Worm (Caenorhabditis elegans) whole organism, late embryonic: ENCODE results near the gene C09F12.3.

ENCODE experiments used
- C08G9.2 ChIP-seq: sonication (generic microtip); optimal IDR thresholded peaks from 2 replicates; lab custom pipeline; 2016; ENCODE audit warnings: mild to moderate bottlenecking, missing genetic modification characterization, moderate library complexity, missing compliant biosample characterization
- C38D4.7 ChIP-seq: fragments of 200-800 bp; sonication (Bioruptor generic); optimal IDR thresholded peaks from 2 replicates; lab custom pipeline; 2018; ENCODE audit warnings: mild to moderate bottlenecking, missing genetic modification characterization, moderate library complexity, missing compliant biosample characterization
- F13H6.1 ChIP-seq: sonication (generic microtip); optimal IDR thresholded peaks from 2 replicates; lab custom pipeline; 2016; ENCODE audit warnings: missing genetic modification characterization, missing compliant biosample characterization
- K02D7.2 ChIP-seq: sonication (generic microtip); optimal IDR thresholded peaks from 2 replicates; lab custom pipeline; 2017; ENCODE audit warnings: mild to moderate bottlenecking, missing genetic modification characterization, missing compliant biosample characterization
- K09A11.1 ChIP-seq: sonication (generic microtip); optimal IDR thresholded peaks from 2 replicates; lab custom pipeline; 2017; ENCODE audit warnings: antibody characterized with exemption, mild to moderate bottlenecking, missing genetic modification characterization, missing compliant biosample characterization; ENCODE audit not compliant: insufficient read depth
- Y22D7AL.16 ChIP-seq: sonication (generic microtip); optimal IDR thresholded peaks from 2 replicates; lab custom pipeline; 2016; ENCODE audit warnings: missing genetic modification characterization, missing compliant biosample characterization
- ahr-1 ChIP-seq: sonication (generic microtip); optimal IDR thresholded peaks from 2 replicates; lab custom pipeline; 2016; ENCODE audit warnings: missing genetic modification characterization, missing compliant biosample characterization
- ama-1 ChIP-seq: fragments of 150-350 bp; optimal IDR thresholded peaks from 2 replicates; lab custom pipeline; 2014
- ceh-2 ChIP-seq: sonication (generic microtip); optimal IDR thresholded peaks from 2 replicates; lab custom pipeline; 2016; ENCODE audit warnings: missing genotype, missing genetic modification characterization, missing compliant biosample characterization
- ceh-22 ChIP-seq: sonication (generic microtip); optimal IDR thresholded peaks from 2 replicates; lab custom pipeline; 2017; ENCODE audit warnings: missing biosample characterization, missing genetic modification characterization
- ceh-34 ChIP-seq: sonication (generic microtip); optimal IDR thresholded peaks from 2 replicates; lab custom pipeline; 2016; ENCODE audit warnings: mild to moderate bottlenecking, missing genetic modification characterization, missing compliant biosample characterization
- ceh-45 ChIP-seq: fragments of 200-800 bp; sonication (Bioruptor generic); IDR thresholded peaks from 2 replicates; pipeline ENCODE4 v1.3.6; 2022; ENCODE audit warnings: missing genetic modification reagents, missing genetic modification characterization, missing compliant biosample characterization
- che-1 ChIP-seq: sonication (generic microtip); optimal IDR thresholded peaks from 2 replicates; lab custom pipeline; 2016; ENCODE audit warnings: mild to moderate bottlenecking, missing genetic modification characterization, missing compliant biosample characterization
- dve-1 ChIP-seq: sonication (generic microtip); optimal IDR thresholded peaks from 2 replicates; lab custom pipeline; 2017; ENCODE audit warnings: antibody characterized with exemption, mild to moderate bottlenecking, missing genetic modification characterization, missing compliant biosample characterization
- ets-4 ChIP-seq: sonication (generic microtip); optimal IDR thresholded peaks from 2 replicates; lab custom pipeline; 2016; ENCODE audit warnings: missing genetic modification characterization, missing compliant biosample characterization
- eyg-1 ChIP-seq: sonication (generic microtip); optimal IDR thresholded peaks from 2 replicates; lab custom pipeline; 2016; ENCODE audit warnings: missing genotype, missing genetic modification characterization, missing compliant biosample characterization
- fkh-10 ChIP-seq: fragments of 150-350 bp; optimal IDR thresholded peaks from 2 replicates; lab custom pipeline; 2014; ENCODE audit warnings: missing biosample characterization, missing genetic modification reagents, missing genetic modification characterization
- fkh-6 ChIP-seq: sonication (generic microtip); optimal IDR thresholded peaks from 2 replicates; lab custom pipeline; 2016; ENCODE audit warnings: missing genetic modification characterization, missing compliant biosample characterization
- hlh-15 ChIP-seq: sonication (generic microtip); optimal IDR thresholded peaks from 2 replicates; lab custom pipeline; 2016; ENCODE audit warnings: missing genetic modification characterization, missing compliant biosample characterization
- hlh-6 ChIP-seq: sonication (generic microtip); optimal IDR thresholded peaks from 2 replicates; lab custom pipeline; 2016; ENCODE audit warnings: missing genotype, missing genetic modification characterization, missing compliant biosample characterization
- madf-2 ChIP-seq: sonication (generic microtip); optimal IDR thresholded peaks from 2 replicates; lab custom pipeline; 2017; ENCODE audit warnings: missing genetic modification characterization, missing compliant biosample characterization
- mec-3 ChIP-seq: sonication (generic microtip); optimal IDR thresholded peaks from 2 replicates; lab custom pipeline; 2016; ENCODE audit warnings: borderline replicate concordance, missing genetic modification characterization, missing compliant biosample characterization
- nhr-232 ChIP-seq: sonication (generic microtip); optimal IDR thresholded peaks from 2 replicates; lab custom pipeline; 2016; ENCODE audit warnings: missing genetic modification characterization, missing compliant biosample characterization
- pag-3 ChIP-seq: sonication (generic microtip); optimal IDR thresholded peaks from 2 replicates; lab custom pipeline; 2016; ENCODE audit warnings: missing compliant biosample characterization, missing genetic modification characterization, borderline replicate concordance
- pat-9 ChIP-seq: fragments of 200-800 bp; sonication (Bioruptor generic); optimal IDR thresholded peaks from 2 replicates; lab custom pipeline; 2018; ENCODE audit warnings: mild to moderate bottlenecking, missing genetic modification characterization, moderate library complexity, missing compliant biosample characterization
- pax-1 ChIP-seq: fragments of 150-350 bp; optimal IDR thresholded peaks from 2 replicates; lab custom pipeline; 2014; ENCODE audit warnings: missing biosample characterization, missing genetic modification characterization
- pha-4 ChIP-seq: fragments of 150-350 bp; optimal IDR thresholded peaks from 2 replicates; lab custom pipeline; 2018; ENCODE audit warnings: missing biosample characterization, missing genetic modification reagents, missing genetic modification characterization
- pqm-1 ChIP-seq: sonication (generic microtip); optimal IDR thresholded peaks from 2 replicates; lab custom pipeline; 2016; ENCODE audit warnings: missing genetic modification characterization, missing compliant biosample characterization
- pros-1 ChIP-seq: fragments of 150-350 bp; optimal IDR thresholded peaks from 2 replicates; lab custom pipeline; 2014; ENCODE audit warnings: missing biosample characterization, missing genetic modification reagents, missing genetic modification characterization
- ref-2 ChIP-seq: sonication (generic microtip); optimal IDR thresholded peaks from 2 replicates; lab custom pipeline; 2016; ENCODE audit warnings: missing genetic modification characterization, missing compliant biosample characterization
- rnt-1 ChIP-seq: sonication (generic microtip); optimal IDR thresholded peaks from 2 replicates; lab custom pipeline; 2016; ENCODE audit warnings: missing genetic modification characterization, missing compliant biosample characterization
- sdc-2 ChIP-seq: sonication (generic microtip); optimal IDR thresholded peaks from 2 replicates; lab custom pipeline; 2016; ENCODE audit warnings: missing genotype, missing genetic modification characterization, missing compliant biosample characterization
- sox-4 ChIP-seq: sonication (generic microtip); optimal IDR thresholded peaks from 2 replicates; lab custom pipeline; 2017; ENCODE audit warnings: mild to moderate bottlenecking, missing genetic modification characterization, inconsistent platforms, missing compliant biosample characterization
- tbx-2 ChIP-seq: sonication (generic microtip); optimal IDR thresholded peaks from 2 replicates; lab custom pipeline; 2016; ENCODE audit warnings: missing genetic modification characterization, missing compliant biosample characterization
- tbx-7 ChIP-seq: sonication (generic microtip); optimal IDR thresholded peaks from 2 replicates; lab custom pipeline; 2016; ENCODE audit warnings: missing genotype, missing genetic modification characterization, missing compliant biosample characterization
- ttx-3 ChIP-seq: sonication (generic microtip); optimal IDR thresholded peaks from 2 replicates; lab custom pipeline; 2016; ENCODE audit warnings: missing genetic modification reagents, missing genetic modification characterization, missing compliant biosample characterization
- unc-55 ChIP-seq: sonication (generic microtip); optimal IDR thresholded peaks from 2 replicates; lab custom pipeline; 2017; ENCODE audit warnings: missing biosample characterization, missing genetic modification reagents, missing genetic modification characterization

C09F12.3 gene

DNA sequence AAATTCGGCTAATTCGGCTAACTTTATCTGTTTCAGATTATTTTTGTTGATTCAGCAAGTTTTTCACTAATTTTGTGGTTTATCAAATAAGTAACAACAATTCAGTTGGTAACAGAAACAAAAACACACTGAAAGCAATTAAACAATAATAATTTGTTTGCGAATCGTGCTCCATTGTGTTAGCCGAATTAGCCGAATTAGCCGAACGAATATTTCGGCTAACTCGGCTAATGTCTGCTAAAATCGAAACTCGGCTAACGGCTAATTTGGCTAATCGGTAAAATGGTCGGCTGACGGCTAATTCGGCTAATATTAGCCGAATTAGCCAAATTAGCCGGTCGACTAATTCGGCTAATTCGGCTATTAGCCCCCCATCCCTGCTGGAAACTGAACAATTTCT, 39.0 kb downstream of the C09F12.3 start:
- TF ChIP-seq madf-2 (tag; lab: Kevin White, UChicago) (no peak), K09A11.1 (tag; lab: Kevin White, UChicago) (peak; percentile 59)

DNA sequence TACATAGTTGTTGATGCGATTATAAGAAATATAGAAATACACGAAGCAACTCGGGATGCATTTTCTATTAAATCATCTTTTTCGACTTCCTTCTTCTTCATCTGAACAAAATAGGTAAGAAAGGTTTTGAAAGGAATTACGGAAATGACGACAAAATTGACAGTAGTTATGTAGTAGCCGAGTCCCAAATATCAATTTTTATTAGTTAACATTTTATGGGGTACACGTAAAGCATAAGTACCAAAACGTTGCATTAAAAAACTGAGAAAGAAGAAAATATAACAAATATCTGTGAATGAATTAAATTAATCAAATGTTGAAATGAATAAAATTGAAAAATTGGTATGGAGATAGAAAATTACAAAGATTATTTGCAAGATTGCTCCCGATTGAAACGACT, 40.9 kb downstream of the C09F12.3 start, which contains the start of gene col-177:
col-177 (minus strand) TSS at position 101 of the 400 bp plus-strand sequence.
- TF ChIP-seq ceh-2 (tag; lab: Kevin White, UChicago) (no peak), pros-1 (no peak), eyg-1 (tag; lab: Kevin White, UChicago) (no peak), mec-3 (tag; lab: Kevin White, UChicago) (no peak), C08G9.2 (tag; lab: Kevin White, UChicago) (no peak), ahr-1 (tag; lab: Kevin White, UChicago) (no peak), ets-4 (no peak), pha-4 (tag; lab: Kevin White, UChicago) (no peak), che-1 (tag; lab: Kevin White, UChicago) (no peak), unc-55 (no peak), tbx-7 (tag; lab: Kevin White, UChicago) (no peak)

DNA sequence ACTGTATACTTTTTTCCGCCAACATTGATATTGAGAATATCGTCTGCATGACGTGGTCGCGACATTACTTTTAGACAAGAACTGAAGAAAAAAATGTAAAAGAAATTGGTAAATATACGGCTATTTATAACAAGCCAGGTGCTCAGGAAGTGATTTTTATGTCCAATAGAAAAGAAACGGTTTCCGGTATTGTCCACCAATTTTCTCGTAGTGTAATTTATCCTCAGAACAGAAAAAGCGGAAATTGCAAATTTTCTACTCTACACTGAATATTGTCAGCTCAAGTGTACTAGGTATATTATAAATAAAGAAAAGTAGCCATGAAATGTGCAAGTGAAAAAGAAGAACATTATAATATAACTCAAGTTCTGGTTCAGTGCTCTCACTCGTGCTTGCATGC, 43.5 kb downstream of the C09F12.3 start, which contains the start of gene F59F3.6:
F59F3.6 (minus strand) TSS at position 101 of the 400 bp plus-strand sequence.
- TF ChIP-seq ttx-3 (no peak), pag-3 (tag; lab: Kevin White, UChicago) (no peak), ama-1 (no peak), rnt-1 (tag; lab: Kevin White, UChicago) (no peak), ref-2 (tag; lab: Kevin White, UChicago) (no peak), Y22D7AL.16 (tag; lab: Kevin White, UChicago) (no peak), hlh-6 (tag; lab: Kevin White, UChicago) (no peak), fkh-10 (GFP tag; lab: Kevin White, UChicago) (no peak), ceh-45 (GFP tag; lab: Robert Waterston, UW) (no peak), hlh-15 (tag; lab: Kevin White, UChicago) (no peak), pat-9 (tag; lab: Kevin White, UChicago) (no peak), sox-4 (tag; lab: Kevin White, UChicago) (no peak), tbx-2 (tag; lab: Kevin White, UChicago) (no peak), F13H6.1 (tag; lab: Kevin White, UChicago) (no peak), ceh-22 (tag; lab: Kevin White, UChicago) (no peak), C38D4.7 (GFP tag; lab: Kevin White, UChicago) (no peak), ceh-2 (tag; lab: Kevin White, UChicago) (no peak), madf-2 (tag; lab: Kevin White, UChicago) (no peak), sdc-2 (tag; lab: Kevin White, UChicago) (no peak), K02D7.2 (tag; lab: Kevin White, UChicago) (no peak)

DNA sequence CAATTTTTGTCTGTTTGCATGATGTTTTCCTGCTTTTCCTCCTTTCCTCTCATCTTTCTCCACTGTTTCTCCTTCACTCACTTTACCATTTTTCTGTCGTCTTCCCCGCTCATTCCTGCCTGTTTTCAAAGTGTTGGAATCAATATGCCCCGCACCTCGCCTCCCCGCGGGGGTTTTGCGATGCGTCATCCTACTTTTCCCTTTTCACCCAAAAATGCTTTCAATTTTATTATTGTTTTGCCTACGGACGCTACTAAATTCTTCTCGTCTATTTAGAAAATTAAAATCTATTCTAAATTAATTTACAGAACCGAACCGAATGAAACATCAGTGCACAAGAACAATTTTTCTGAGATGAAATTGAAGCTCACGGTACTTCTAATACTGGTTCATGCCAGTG, 50.5 kb downstream of the C09F12.3 start, which contains the start of gene ver-3:
ver-3 (plus strand) TSS at position 301 of the 400 bp plus-strand sequence.
- TF ChIP-seq ceh-34 (tag; lab: Kevin White, UChicago): no peak
- no peak for TF ChIP-seq eyg-1 (tag; lab: Kevin White, UChicago)
- TF ChIP-seq K09A11.1 (tag; lab: Kevin White, UChicago): no peak
- TF ChIP-seq C38D4.7 (GFP tag; lab: Kevin White, UChicago): no peak

DNA sequence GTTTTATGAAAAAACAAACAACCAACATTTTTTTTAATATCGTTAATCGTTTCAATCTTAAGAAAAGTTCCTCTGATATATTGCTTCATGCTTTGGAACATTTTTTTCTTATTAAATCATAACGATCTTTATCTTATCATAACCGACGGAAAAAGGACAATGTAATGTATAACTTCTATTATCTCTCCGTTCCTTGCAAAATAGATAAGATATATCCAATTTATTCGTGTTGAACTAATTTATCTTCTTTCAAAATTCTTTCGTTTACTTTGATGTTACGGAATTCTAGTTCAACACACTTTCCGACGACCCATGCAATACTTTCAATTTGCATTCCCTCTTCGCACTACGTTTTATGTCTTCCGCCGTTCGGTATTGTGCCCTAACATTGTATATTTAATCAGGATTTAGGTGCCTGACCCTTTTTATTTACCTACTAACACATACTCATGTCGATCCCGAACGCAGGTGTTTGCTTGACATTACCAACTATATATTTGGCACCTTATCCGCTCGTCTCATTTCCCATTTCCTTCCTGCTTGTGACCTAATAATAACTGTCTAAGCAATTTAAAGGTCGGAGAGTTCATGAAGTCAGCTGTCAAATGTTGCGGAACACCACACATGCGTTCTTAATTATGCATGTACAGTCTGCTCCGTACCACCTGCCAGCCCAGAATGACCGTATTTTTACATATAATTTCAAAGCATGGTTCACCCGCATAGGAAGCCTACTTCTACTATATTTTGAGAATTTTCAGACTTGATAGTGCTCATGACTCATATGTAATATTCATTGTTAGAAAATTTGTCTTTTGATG, 51.1 kb downstream of the C09F12.3 start:
- TF ChIP-seq pqm-1 (tag; lab: Kevin White, UChicago): no peak
- TF ChIP-seq fkh-6: no peak
- no peak for TF ChIP-seq ceh-34 (tag; lab: Kevin White, UChicago)
- TF ChIP-seq dve-1 (tag; lab: Kevin White, UChicago): no peak
- TF ChIP-seq pax-1 (tag; lab: Kevin White, UChicago): peak; percentile 16
- TF ChIP-seq nhr-232 (tag; lab: Kevin White, UChicago): no peak
- TF ChIP-seq ttx-3: no peak
- TF ChIP-seq, all 69 proteins: peak for 1
